Worm (Caenorhabditis elegans) whole organism, midembryonic: ENCODE results near the gene fbxb-115.

ENCODE experiments used
- T22C8.4 ChIP-seq: fragments of 200-800 bp; sonication (Bioruptor generic); IDR thresholded peaks from 2 replicates; pipeline ENCODE4 v1.3.6; 2022; ENCODE audit warnings: missing genetic modification characterization, missing compliant biosample characterization
- cog-1 ChIP-seq: sonication (generic microtip); optimal IDR thresholded peaks from 2 replicates; lab custom pipeline; 2016; ENCODE audit warnings: missing genetic modification characterization, missing compliant biosample characterization
- flt-1 ChIP-seq: fragments of 200-800 bp; sonication (Bioruptor generic); IDR thresholded peaks from 2 replicates; pipeline ENCODE4 v1.3.6; 2022; ENCODE audit warnings: missing genetic modification characterization, missing compliant biosample characterization
- klf-2 ChIP-seq: fragments of 200-800 bp; sonication (Bioruptor generic); conservative IDR thresholded peaks from 2 replicates; pipeline ENCODE4 v1.3.6; 2022; ENCODE audit warnings: missing genetic modification reagents, missing genetic modification characterization, missing compliant biosample characterization
- med-1 ChIP-seq: sonication (generic microtip); optimal IDR thresholded peaks from 2 replicates; lab custom pipeline; 2017; ENCODE audit warnings: missing genetic modification characterization, mild to moderate bottlenecking, missing compliant biosample characterization, antibody characterized with exemption, missing genetic modification reagents; ENCODE audit not compliant: insufficient read depth
- ztf-23 ChIP-seq: fragments of 200-800 bp; sonication (Bioruptor generic); IDR thresholded peaks from 2 replicates; pipeline ENCODE4 v1.3.6; 2022; ENCODE audit warnings: missing genetic modification reagents, missing genetic modification characterization, missing compliant biosample characterization
- ztf-29 ChIP-seq: fragments of 200-800 bp; sonication (Bioruptor generic); IDR thresholded peaks from 2 replicates; pipeline ENCODE4 v1.3.6; 2022; ENCODE audit warnings: missing genetic modification reagents, missing genetic modification characterization, missing compliant biosample characterization

DNA sequence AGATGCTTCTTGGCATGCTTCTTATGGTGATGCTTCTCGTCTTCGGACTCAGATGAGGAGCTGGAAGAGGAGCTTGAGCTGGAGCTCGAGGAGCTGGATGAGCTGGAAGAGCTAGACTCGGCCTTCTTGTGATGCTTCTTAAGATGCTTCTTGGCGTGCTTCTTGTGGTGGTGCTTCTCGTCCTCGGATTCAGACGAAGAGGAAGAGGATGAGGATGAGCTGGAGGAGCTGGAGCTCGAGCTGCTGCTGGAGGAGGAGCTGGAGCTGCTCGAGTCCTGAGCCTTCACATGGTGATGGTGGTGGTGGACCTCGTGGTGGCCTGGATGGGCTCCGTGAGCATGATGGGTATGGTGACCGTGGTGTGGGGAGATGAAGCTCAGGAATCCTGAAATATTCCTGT is 37.2 kb downstream of the fbxb-115 start:
- TF ChIP-seq ztf-23, result no peak
- TF ChIP-seq klf-2 (GFP tag; lab: Robert Waterston, UW), result no peak
- TF ChIP-seq ztf-29 (GFP tag; lab: Robert Waterston, UW), result no peak
- no peak for TF ChIP-seq T22C8.4
- TF ChIP-seq cog-1 (tag; lab: Kevin White, UChicago), result no peak
- no peak for TF ChIP-seq med-1 (GFP tag; lab: Kevin White, UChicago)
- TF ChIP-seq flt-1 (GFP tag; lab: Robert Waterston, UW), result no peak
